Fruit fly (Drosophila melanogaster): ENCODE results near the gene SecS.

dm6 chr3R:5562956-5563355 lies 38.3 kb upstream of the SecS start:
- no peak for TF ChIP-seq CG12768 (GFP tag; optimal IDR thresholded peaks at IDR 0.05)
- TF ChIP-seq CG33017 (tag; optimal IDR thresholded peaks at IDR 0.05), result no peak
- no peak for TF ChIP-seq Hr96 (GFP tag; optimal IDR thresholded peaks at IDR 0.05)
- TF ChIP-seq bab1 (GFP tag; optimal IDR thresholded peaks at IDR 0.05), result no peak
- TF ChIP-seq cnc (optimal IDR thresholded peaks at IDR 0.05), result no peak
- no peak for TF ChIP-seq CG5204 (GFP tag; optimal IDR thresholded peaks at IDR 0.05)
- TF ChIP-seq Mnt (GFP tag; optimal IDR thresholded peaks at IDR 0.05), result no peak
- no peak for TF ChIP-seq cic (GFP tag; optimal IDR thresholded peaks at IDR 0.05)
- no peak for TF ChIP-seq toe (GFP tag; optimal IDR thresholded peaks at IDR 0.05)
- TF ChIP-seq tj (GFP tag; optimal IDR thresholded peaks at IDR 0.05), result no peak
- TF ChIP-seq CG14711 (tag; optimal IDR thresholded peaks at IDR 0.05), result no peak
